Fruit fly (Drosophila melanogaster) whole organism, wandering third instar larva: Measurements from ENCODE around the gene mGluR.

Experiments
- CrebA ChIP-seq: fragments of 200-800 bp; sonication (Bioruptor generic); optimal IDR thresholded peaks from 2 replicates; lab custom pipeline; 2016; ENCODE audit warnings: missing biosample characterization, mild to moderate bottlenecking, missing genetic modification characterization, borderline replicate concordance
- Dfd ChIP-seq: fragments of >200 bp; optimal IDR thresholded peaks from 2 replicates; lab custom pipeline; 2017; ENCODE audit warnings: missing biosample characterization, missing genetic modification characterization
- Dif ChIP-seq: fragments of 200-275, 200-300 bp; sonication (Bioruptor generic); optimal IDR thresholded peaks from 2 replicates; lab custom pipeline; 2018; ENCODE audit warnings: missing biosample characterization, missing genetic modification characterization; ENCODE audit not compliant: partially characterized antibody
- Hr78 ChIP-seq: fragments of >200 bp; optimal IDR thresholded peaks from 2 replicates; lab custom pipeline; 2017; ENCODE audit warnings: missing biosample characterization, missing genetic modification characterization
- Hr83 ChIP-seq: fragments of 200-300 bp; sonication (Bioruptor generic); optimal IDR thresholded peaks from 2 replicates; lab custom pipeline; 2016; ENCODE audit warnings: missing biosample characterization, mild to moderate bottlenecking, missing genetic modification characterization, moderate library complexity; ENCODE audit not compliant: poor library complexity, severe bottlenecking
- Jra ChIP-seq: sonication (Bioruptor generic); optimal IDR thresholded peaks from 2 replicates; lab custom pipeline; 2016; ENCODE audit warnings: missing biosample characterization, missing genetic modification characterization
- Mio ChIP-seq: sonication (Bioruptor generic); optimal IDR thresholded peaks from 2 replicates; lab custom pipeline; 2016; ENCODE audit warnings: missing biosample characterization, missing genetic modification characterization
- Myc ChIP-seq: fragments of >200 bp; optimal IDR thresholded peaks from 2 replicates; lab custom pipeline; 2017
- Sp1 ChIP-seq: fragments of 200-800 bp; sonication (Bioruptor generic); optimal IDR thresholded peaks from 3 replicates; lab custom pipeline; 2019; ENCODE audit warnings: missing biosample characterization, mild to moderate bottlenecking, missing genetic modification characterization, moderate library complexity
- Vsx2 ChIP-seq: fragments of 200-300, 225-300 bp; sonication (Bioruptor generic); optimal IDR thresholded peaks from 2 replicates; lab custom pipeline; 2018; ENCODE audit warnings: missing biosample characterization, missing genetic modification characterization; ENCODE audit not compliant: partially characterized antibody
- br ChIP-seq: fragments of 200-800 bp; sonication (Bioruptor generic); optimal IDR thresholded peaks from 2 replicates; lab custom pipeline; 2016; ENCODE audit warnings: missing biosample characterization, missing genetic modification characterization
- brk ChIP-seq: fragments of 200-800 bp; sonication (Bioruptor generic); optimal IDR thresholded peaks from 2 replicates; lab custom pipeline; 2016; ENCODE audit warnings: missing biosample characterization, mild to moderate bottlenecking, missing genetic modification characterization
- ey ChIP-seq: fragments of 200-800 bp; sonication (Bioruptor generic); optimal IDR thresholded peaks from 2 replicates; lab custom pipeline; 2016; ENCODE audit warnings: missing biosample characterization, missing genetic modification characterization
- foxo ChIP-seq, 2 experiments: fragments of 200-800 bp; sonication (Bioruptor generic); optimal IDR thresholded peaks; 2 replicates in 1 of 2; 3 replicates in 1 of 2; lab custom pipeline; 2016 to 2017; ENCODE audit warnings: missing biosample characterization in 2 of 2, missing genetic modification characterization in 2 of 2
- fru ChIP-seq: fragments of 200-800 bp; sonication (Bioruptor generic); optimal IDR thresholded peaks from 3 replicates; lab custom pipeline; 2016; ENCODE audit warnings: missing biosample characterization, mild to moderate bottlenecking, missing genetic modification characterization
- sage ChIP-seq: fragments of 200-800 bp; sonication (Bioruptor generic); optimal IDR thresholded peaks from 2 replicates; lab custom pipeline; 2016; ENCODE audit warnings: missing biosample characterization, mild to moderate bottlenecking, missing genetic modification characterization
- sv ChIP-seq: fragments of 200-800 bp; sonication (Bioruptor generic); optimal IDR thresholded peaks from 3 replicates; lab custom pipeline; 2016; ENCODE audit warnings: missing biosample characterization, missing genetic modification characterization
- usp ChIP-seq: fragments of >200 bp; optimal IDR thresholded peaks from 2 replicates; lab custom pipeline; 2017; ENCODE audit warnings: missing biosample characterization, missing genetic modification characterization
- woc ChIP-seq: sonication (Bioruptor generic); optimal IDR thresholded peaks from 2 replicates; lab custom pipeline; 2016; ENCODE audit warnings: missing biosample characterization, mild to moderate bottlenecking, missing genetic modification characterization

The mGluR gene

DNA sequence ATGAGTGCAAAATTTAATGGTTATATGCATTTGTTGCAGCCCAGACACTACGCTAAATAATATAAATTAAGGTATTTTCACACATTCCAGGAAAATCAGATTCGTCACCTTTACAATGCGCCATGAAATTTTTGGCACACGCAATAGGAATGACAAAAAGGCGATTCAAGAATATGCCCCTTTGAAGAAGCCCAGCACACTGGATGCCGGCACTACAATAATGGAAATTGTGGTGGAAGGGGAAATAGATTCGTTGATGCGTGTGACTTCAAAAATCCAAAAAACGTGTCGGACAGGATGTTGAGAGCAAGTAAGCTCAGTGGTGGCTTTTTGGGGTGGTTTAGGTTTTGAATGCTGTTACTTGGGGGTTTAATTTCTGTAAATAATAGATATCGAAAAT, 51.8 kb downstream of the mGluR start:
- TF ChIP-seq Dfd (GFP tag; lab: Kevin White, UChicago) = no peak
- no peak for TF ChIP-seq Hr78

DNA sequence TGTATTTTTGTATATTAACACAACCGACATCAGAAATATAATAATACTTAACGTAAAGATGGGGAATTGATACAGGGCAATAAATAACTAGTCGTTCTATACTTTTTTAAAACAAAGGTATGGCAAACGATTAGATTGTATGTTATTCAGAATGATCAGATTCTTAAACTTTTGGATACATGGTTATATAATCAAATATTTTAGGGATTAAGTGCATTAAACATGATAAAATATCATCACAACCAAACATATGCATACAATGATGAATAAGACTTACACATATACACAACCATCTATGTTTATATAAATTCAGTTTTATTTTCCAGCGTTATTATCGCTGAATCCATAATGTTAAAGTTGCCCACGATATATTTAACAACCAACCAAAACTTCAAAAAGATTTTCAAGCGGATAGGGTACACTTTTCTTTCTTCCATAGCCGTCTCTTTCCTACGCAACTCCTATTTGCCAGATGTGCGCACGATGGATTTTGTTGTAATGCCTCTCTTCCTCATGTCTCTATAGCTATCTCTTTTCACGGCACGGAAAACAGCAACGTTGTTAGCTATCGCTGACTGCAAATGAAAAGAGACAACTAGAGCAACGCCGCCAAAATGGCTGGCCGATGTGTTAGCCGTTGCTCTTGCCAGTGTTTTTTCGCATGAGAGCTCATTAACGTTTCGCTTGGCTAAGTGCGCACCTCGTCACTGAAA, 52.6 kb downstream of the mGluR start, which contains the start of gene toy:
toy (plus strand) TSS at position 668 of the 713 bp plus-strand sequence.
- no peak for TF ChIP-seq Mio
- no peak for TF ChIP-seq CrebA (GFP tag; lab: Kevin White, UChicago)
- peak; percentile 28 for TF ChIP-seq Vsx2 (GFP tag; lab: Kevin White, UChicago)
- peak; percentile 42 for TF ChIP-seq Dif

DNA sequence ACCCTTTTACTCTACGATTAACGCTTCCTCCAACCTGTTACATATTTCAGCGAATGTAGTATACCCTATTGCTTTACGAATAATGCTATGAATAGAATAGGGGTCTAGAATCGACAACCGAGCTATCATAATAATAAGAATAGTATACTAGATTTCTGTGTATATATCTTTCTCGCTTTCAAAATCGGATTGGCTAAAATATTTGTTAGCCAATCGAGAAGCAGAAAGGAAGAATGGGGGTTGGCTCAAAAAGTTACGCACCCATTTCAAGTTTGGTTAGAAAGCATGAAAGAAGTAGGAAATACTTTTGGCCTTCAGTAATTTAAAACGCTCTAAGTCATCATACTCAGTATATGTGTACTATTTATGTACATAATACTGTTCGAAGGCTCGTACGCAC, 59.3 kb downstream of the mGluR start:
- no peak for TF ChIP-seq fru (GFP tag; lab: Kevin White, UChicago)
- no peak for TF ChIP-seq br (GFP tag; lab: Kevin White, UChicago)
- no peak for TF ChIP-seq sv (GFP tag; lab: Kevin White, UChicago)
- TF ChIP-seq foxo (GFP tag; optimal IDR thresholded peaks at IDR 0.05; lab: Kevin White, UChicago) = no peak
- no peak for TF ChIP-seq woc
- TF ChIP-seq Myc (lab: Kevin White, UChicago) = no peak
- TF ChIP-seq usp = no peak
- TF ChIP-seq Hr78 = no peak
- no peak for TF ChIP-seq Hr83 (GFP tag; lab: Kevin White, UChicago)
- TF ChIP-seq Jra (GFP tag; lab: Kevin White, UChicago) = no peak
- no peak for TF ChIP-seq Mio
- TF ChIP-seq ey (GFP tag; lab: Kevin White, UChicago) = no peak
- TF ChIP-seq sage (GFP tag; lab: Kevin White, UChicago) = no peak
- TF ChIP-seq Sp1 (GFP tag; lab: Kevin White, UChicago) = no peak
- TF ChIP-seq brk = no peak
